Fruit fly (Drosophila melanogaster) whole organism, embryonic: ENCODE results near the gene CG46313.
A peak's percentile ranks its signal among the peaks of the same experiment; 100 is the strongest.

Experiments
- Atf3 ChIP-seq: fragments of 200-800 bp; sonication (Bioruptor generic); optimal IDR thresholded peaks from 3 replicates; lab custom pipeline; 2016; ENCODE audit warnings: missing biosample characterization, missing genetic modification characterization
- Atf6 ChIP-seq: fragments of 200-800 bp; sonication (Bioruptor generic); IDR thresholded peaks from 2 replicates; pipeline ENCODE4 v1.3.6; 2022; ENCODE audit warnings: missing biosample characterization, missing genetic modification characterization
- BEAF-32 ChIP-seq: fragments of 200-800 bp; sonication (Bioruptor generic); optimal IDR thresholded peaks from 3 replicates; lab custom pipeline; 2017; ENCODE audit warnings: missing biosample characterization, missing genetic modification characterization, mild to moderate bottlenecking, moderate library complexity, missing genetic modification reagents
- Bteb2 ChIP-seq: fragments of 200-800 bp; sonication (Bioruptor generic); optimal IDR thresholded peaks from 2 replicates; lab custom pipeline; 2016; ENCODE audit warnings: missing biosample characterization, missing genetic modification characterization
- CG10654 ChIP-seq: fragments of 200-800 bp; sonication (Bioruptor generic); optimal IDR thresholded peaks from 2 replicates; lab custom pipeline; 2016; ENCODE audit warnings: missing biosample characterization, missing genetic modification characterization
- CG10979 ChIP-seq: fragments of 200-800 bp; sonication (Bioruptor generic); optimal IDR thresholded peaks from 2 replicates; lab custom pipeline; 2018; ENCODE audit warnings: missing biosample characterization, mild to moderate bottlenecking, missing genetic modification characterization, moderate library complexity
- CG12155 ChIP-seq: fragments of 200-800 bp; sonication (Bioruptor generic); optimal IDR thresholded peaks from 3 replicates; lab custom pipeline; 2016; ENCODE audit warnings: missing biosample characterization, missing genetic modification characterization
- CG13424 ChIP-seq: fragments of 200-800 bp; sonication (Bioruptor generic); optimal IDR thresholded peaks from 2 replicates; lab custom pipeline; 2019; ENCODE audit warnings: missing biosample characterization, mild to moderate bottlenecking, missing genetic modification characterization, moderate library complexity
- CG14050 ChIP-seq: fragments of 200-800 bp; sonication (Bioruptor generic); IDR thresholded peaks from 3 replicates; pipeline ENCODE4 v1.3.6; 2022; ENCODE audit warnings: missing biosample characterization, missing genetic modification characterization
- CG17829 ChIP-seq: fragments of 200-800 bp; optimal IDR thresholded peaks from 2 replicates; lab custom pipeline; 2019; ENCODE audit warnings: missing biosample characterization, mild to moderate bottlenecking, missing genetic modification characterization, moderate library complexity
- CG1832 ChIP-seq: fragments of 200-800 bp; sonication (Bioruptor generic); optimal IDR thresholded peaks from 2 replicates; lab custom pipeline; 2017; ENCODE audit warnings: missing biosample characterization, mild to moderate bottlenecking, missing genetic modification characterization, inconsistent platforms
- CG18764 ChIP-seq: fragments of 200-800 bp; sonication (Bioruptor generic); optimal IDR thresholded peaks from 3 replicates; lab custom pipeline; 2016; ENCODE audit warnings: missing biosample characterization, missing genetic modification characterization
- CG30431 ChIP-seq: fragments of 200-800 bp; sonication (Bioruptor generic); optimal IDR thresholded peaks from 2 replicates; lab custom pipeline; 2017; ENCODE audit warnings: missing biosample characterization, missing genetic modification characterization
- CG31365 ChIP-seq: fragments of 200-800 bp; sonication (Bioruptor generic); optimal IDR thresholded peaks from 2 replicates; lab custom pipeline; 2018; ENCODE audit warnings: missing biosample characterization, mild to moderate bottlenecking, missing genetic modification characterization
- CG33557 ChIP-seq: fragments of 200-800 bp; sonication (Bioruptor generic); optimal IDR thresholded peaks from 2 replicates; lab custom pipeline; 2019; ENCODE audit warnings: missing biosample characterization, mild to moderate bottlenecking, missing genetic modification characterization, moderate library complexity
- CG4707 ChIP-seq: fragments of 200-800 bp; sonication (Bioruptor generic); optimal IDR thresholded peaks from 2 replicates; lab custom pipeline; 2018; ENCODE audit warnings: missing biosample characterization, mild to moderate bottlenecking, missing genetic modification characterization, moderate library complexity
- CG8359 ChIP-seq: fragments of 200-800 bp; sonication (Bioruptor generic); optimal IDR thresholded peaks from 2 replicates; lab custom pipeline; 2017; ENCODE audit warnings: missing biosample characterization, mild to moderate bottlenecking, missing genetic modification characterization, borderline replicate concordance
- CG8765 ChIP-seq: fragments of 200-800 bp; sonication (Bioruptor generic); IDR thresholded peaks from 2 replicates; pipeline ENCODE4 v1.3.6; 2022; ENCODE audit warnings: missing biosample characterization, missing genetic modification characterization
- CG9932 ChIP-seq: fragments of 200-800 bp; sonication (Bioruptor generic); IDR thresholded peaks from 2 replicates; pipeline ENCODE4 v1.3.6; 2022; ENCODE audit warnings: missing biosample characterization, missing genetic modification characterization
- CrebB ChIP-seq: fragments of 200-800 bp; sonication (Bioruptor generic); optimal IDR thresholded peaks from 3 replicates; lab custom pipeline; 2018; ENCODE audit warnings: missing biosample characterization, mild to moderate bottlenecking, missing genetic modification characterization
- D ChIP-seq, 2 experiments: fragments of 200-800 bp in 1 of 2; fragments of >200 bp in 1 of 2; sonication (Bioruptor generic) in 1 of 2; optimal IDR thresholded peaks; 2 replicates in 1 of 2; 3 replicates in 1 of 2; lab custom pipeline; 2017; ENCODE audit warnings: mild to moderate bottlenecking in 1 of 2, missing biosample characterization in 1 of 2, missing genetic modification characterization in 1 of 2, missing genetic modification reagents in 1 of 2
- Eip74EF ChIP-seq, 2 experiments: fragments of 200-800 bp in 1 of 2; fragments of >200 bp in 1 of 2; sonication (Bioruptor generic) in 1 of 2; optimal IDR thresholded peaks; 2 replicates each; lab custom pipeline; 2017 to 2019; ENCODE audit warnings: missing biosample characterization in 2 of 2, missing genetic modification characterization in 2 of 2, mild to moderate bottlenecking in 1 of 2, moderate library complexity in 1 of 2
- Gsc ChIP-seq: fragments of 200-800 bp; sonication (Bioruptor generic); IDR thresholded peaks from 2 replicates; pipeline ENCODE4 v1.3.6; 2022; ENCODE audit warnings: missing biosample characterization, missing genetic modification characterization
- Lpt ChIP-seq: fragments of >200 bp; optimal IDR thresholded peaks from 2 replicates; lab custom pipeline; 2018; ENCODE audit warnings: missing biosample characterization, missing genetic modification characterization
- MESR4 ChIP-seq: fragments of 200-800 bp; sonication (Bioruptor generic); optimal IDR thresholded peaks from 2 replicates; lab custom pipeline; 2018; ENCODE audit warnings: missing biosample characterization, mild to moderate bottlenecking, missing genetic modification characterization, moderate library complexity
- MTF-1 ChIP-seq: fragments of 200-800 bp; sonication (Bioruptor generic); optimal IDR thresholded peaks from 2 replicates; lab custom pipeline; 2018; ENCODE audit warnings: missing biosample characterization, mild to moderate bottlenecking, missing genetic modification characterization, borderline replicate concordance
- Med ChIP-seq: fragments of 200-800 bp; sonication (Bioruptor generic); peaks from one replicate; lab custom pipeline; 2016; ENCODE audit warnings: missing biosample characterization, missing genetic modification characterization, mild to moderate bottlenecking, inconsistent platforms, moderate library complexity
- Meics ChIP-seq: fragments of 200-800 bp; sonication (Bioruptor generic); optimal IDR thresholded peaks from 2 replicates; lab custom pipeline; 2017; ENCODE audit warnings: missing biosample characterization, mild to moderate bottlenecking, missing genetic modification characterization
- Neu2 ChIP-seq: fragments of 200-800 bp; sonication (Bioruptor generic); optimal IDR thresholded peaks from 3 replicates; lab custom pipeline; 2016; ENCODE audit warnings: missing biosample characterization, missing genetic modification characterization, borderline replicate concordance
- Nf-YA ChIP-seq: fragments of 200-800 bp; sonication (Bioruptor generic); IDR thresholded peaks from 2 replicates; pipeline ENCODE4 v1.3.6; 2022; ENCODE audit warnings: missing biosample characterization, missing genetic modification characterization
- Sry-β ChIP-seq: fragments of 200-800 bp; sonication (Bioruptor generic); optimal IDR thresholded peaks from 2 replicates; lab custom pipeline; 2018; ENCODE audit warnings: missing biosample characterization, mild to moderate bottlenecking, missing genetic modification characterization, moderate library complexity
- Sry-δ ChIP-seq: fragments of 200-800 bp; sonication (Bioruptor generic); optimal IDR thresholded peaks from 2 replicates; lab custom pipeline; 2016; ENCODE audit warnings: missing biosample characterization, missing genetic modification characterization
- Usf ChIP-seq: fragments of 200-800 bp; sonication (Bioruptor generic); optimal IDR thresholded peaks from 2 replicates; lab custom pipeline; 2017; ENCODE audit warnings: missing genotype, missing biosample characterization, missing genetic modification characterization
- ac ChIP-seq: fragments of 200-800 bp; sonication (Bioruptor generic); optimal IDR thresholded peaks from 3 replicates; lab custom pipeline; 2017; ENCODE audit warnings: missing biosample characterization, mild to moderate bottlenecking, missing genetic modification characterization
- al ChIP-seq: fragments of 200-800 bp; sonication (Bioruptor generic); IDR thresholded peaks from 2 replicates; pipeline ENCODE4 v1.3.6; 2022; ENCODE audit warnings: missing biosample characterization, missing genetic modification characterization
- br ChIP-seq: fragments of >200 bp; optimal IDR thresholded peaks from 2 replicates; lab custom pipeline; 2017
- cad ChIP-seq: fragments of >200 bp; optimal IDR thresholded peaks from 2 replicates; lab custom pipeline; 2017; ENCODE audit warnings: missing biosample characterization, missing genetic modification characterization
- cg ChIP-seq: fragments of 200-800 bp; sonication (Bioruptor generic); optimal IDR thresholded peaks from 3 replicates; lab custom pipeline; 2019; ENCODE audit warnings: missing biosample characterization, mild to moderate bottlenecking, missing genetic modification characterization, moderate library complexity
- danr ChIP-seq: fragments of 200-800 bp; sonication (Bioruptor generic); IDR thresholded peaks from 2 replicates; pipeline ENCODE4 v1.3.6; 2022; ENCODE audit warnings: missing biosample characterization, missing genetic modification characterization
- exex ChIP-seq: fragments of 200-800 bp; sonication (Bioruptor generic); optimal IDR thresholded peaks from 4 replicates; lab custom pipeline; 2018; ENCODE audit warnings: missing biosample characterization, mild to moderate bottlenecking, missing genetic modification characterization, moderate library complexity
- fd64A ChIP-seq: fragments of 200-800 bp; sonication (Bioruptor generic); optimal IDR thresholded peaks from 3 replicates; lab custom pipeline; 2018; ENCODE audit warnings: missing biosample characterization, mild to moderate bottlenecking, missing genetic modification characterization
- hth ChIP-seq: fragments of >200 bp; optimal IDR thresholded peaks from 2 replicates; lab custom pipeline; 2017; ENCODE audit warnings: inconsistent platforms
- kah ChIP-seq: fragments of 200-800 bp; sonication (Bioruptor generic); optimal IDR thresholded peaks from 2 replicates; lab custom pipeline; 2018; ENCODE audit warnings: missing biosample characterization, mild to moderate bottlenecking, missing genetic modification characterization
- knrl ChIP-seq: fragments of 200-800 bp; sonication (Bioruptor generic); IDR thresholded peaks from 3 replicates; pipeline ENCODE4 v1.3.6; 2022; ENCODE audit warnings: missing biosample characterization, missing genetic modification characterization; ENCODE audit not compliant: partially characterized antibody
- lbe ChIP-seq: fragments of 200-800 bp; sonication (Bioruptor generic); optimal IDR thresholded peaks from 2 replicates; lab custom pipeline; 2016; ENCODE audit warnings: missing biosample characterization, mild to moderate bottlenecking, missing genetic modification characterization
- nom ChIP-seq: fragments of 200-800 bp; sonication (Bioruptor generic); optimal IDR thresholded peaks from 2 replicates; lab custom pipeline; 2017; ENCODE audit warnings: missing biosample characterization, missing genetic modification characterization, mild to moderate bottlenecking, moderate library complexity, missing genetic modification reagents
- sens-2 ChIP-seq: fragments of 200-800 bp; sonication (Bioruptor generic); IDR thresholded peaks from 2 replicates; pipeline ENCODE4 v1.3.6; 2022; ENCODE audit warnings: missing biosample characterization, missing genetic modification characterization
- sima ChIP-seq: fragments of 200-800 bp; sonication (Bioruptor generic); optimal IDR thresholded peaks from 2 replicates; lab custom pipeline; 2016; ENCODE audit warnings: missing biosample characterization, missing genetic modification characterization
- stwl ChIP-seq: fragments of 200-800 bp; sonication (Bioruptor generic); optimal IDR thresholded peaks from 3 replicates; lab custom pipeline; 2018; ENCODE audit warnings: missing biosample characterization, mild to moderate bottlenecking, missing genetic modification characterization, moderate library complexity
- trh ChIP-seq: fragments of 200-800 bp; sonication (Bioruptor generic); optimal IDR thresholded peaks from 2 replicates; lab custom pipeline; 2016; ENCODE audit warnings: missing biosample characterization, missing genetic modification characterization

CG46313 gene

DNA sequence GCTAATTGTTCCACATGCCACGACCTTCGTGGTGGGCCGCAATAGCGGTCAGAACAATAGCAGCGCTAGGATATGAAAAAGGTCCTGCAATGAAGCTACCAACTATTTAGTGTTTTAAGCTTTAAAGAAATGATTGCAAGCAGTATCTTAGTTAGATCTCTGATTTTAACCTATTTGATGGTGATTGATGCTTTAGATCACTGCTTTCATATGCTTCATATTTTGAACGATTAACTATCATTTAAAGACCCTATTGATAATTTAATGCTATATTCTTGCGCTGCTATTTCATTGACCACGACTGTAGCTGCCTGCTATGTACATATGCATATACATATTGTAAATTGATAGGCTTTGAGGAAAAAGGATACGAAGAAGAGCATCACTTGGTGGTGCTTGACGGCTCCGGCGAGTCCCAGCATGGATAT lies 14.6 kb upstream of the CG46313 start (continued):
- TF ChIP-seq stwl (tag; lab: Kevin White, UChicago) (peak; percentile 32), Atf3 (no peak), CG14050 (GFP tag; lab: Robert Waterston, UW) (no peak; the same call in 2 of the 3 replicates), fd64A (GFP tag; lab: Kevin White, UChicago) (peak; percentile 70), Med (GFP tag; lab: Kevin White, UChicago) (peak; percentile 97), CG30431 (GFP tag; lab: Kevin White, UChicago) (no peak), CG12155 (peak; percentile 15), cad (GFP tag; lab: Kevin White, UChicago) (no peak), Atf6 (GFP tag; lab: Robert Waterston, UW) (peak; percentile 53), exex (tag; lab: Kevin White, UChicago) (peak; percentile 32), Usf (GFP tag; lab: Kevin White, UChicago) (no peak), cg (no peak), Nf-YA (GFP tag; lab: Robert Waterston, UW) (no peak), CG33557 (GFP tag; lab: Kevin White, UChicago) (no peak), lbe (GFP tag; lab: Kevin White, UChicago) (no peak), Sry-δ (GFP tag; lab: Kevin White, UChicago) (peak; percentile 29), Gsc (GFP tag; lab: Robert Waterston, UW) (no peak), CrebB (no peak), danr (GFP tag; lab: Robert Waterston, UW) (peak; percentile 63), al (GFP tag; lab: Robert Waterston, UW) (no peak), CG13424 (tag; lab: Kevin White, UChicago) (peak; percentile 39), CG8359 (GFP tag; lab: Kevin White, UChicago) (no peak), CG18764 (GFP tag; lab: Kevin White, UChicago) (peak; percentile 74), sima (GFP tag; lab: Kevin White, UChicago) (peak; percentile 66), Neu2 (GFP tag; lab: Kevin White, UChicago) (peak; percentile 53), knrl (no peak), nom (GFP tag; lab: Kevin White, UChicago) (peak; percentile 76), trh (GFP tag; lab: Kevin White, UChicago) (no peak), Meics (GFP tag; lab: Kevin White, UChicago) (peak; percentile 31), hth (no peak), br (lab: Kevin White, UChicago) (no peak)

dm6 chr3R:26964452-26965133 lies 13.7 kb upstream of the CG46313 start, which contains the start of gene Tsp97E:
TSS of gene Tsp97E (minus strand) at chr3R:26964817.
- TF ChIP-seq CG10979 (tag; lab: Kevin White, UChicago) (no peak), CG31365 (no peak), MTF-1 (GFP tag; lab: Kevin White, UChicago) (no peak), BEAF-32 (GFP tag; lab: Kevin White, UChicago) (peak; percentile 60), CG8765 (GFP tag; lab: Robert Waterston, UW) (no peak), Lpt (GFP tag; lab: Kevin White, UChicago) (no peak), CG9932 (GFP tag; lab: Robert Waterston, UW) (no peak), Sry-β (GFP tag; lab: Kevin White, UChicago) (no peak), sens-2 (GFP tag; lab: Robert Waterston, UW) (no peak), kah (GFP tag; lab: Kevin White, UChicago) (no peak), MESR4 (GFP tag; lab: Kevin White, UChicago) (peak; percentile 87), CG17829 (no peak), CG4707 (GFP tag; lab: Kevin White, UChicago) (no peak), ac (GFP tag; lab: Kevin White, UChicago) (no peak), CG10654 (no peak), D (optimal IDR thresholded peaks at IDR 0.05; lab: Kevin White, UChicago) (no peak), D (GFP tag; optimal IDR thresholded peaks at IDR 0.05; lab: Kevin White, UChicago) (no peak), Eip74EF (GFP tag; optimal IDR thresholded peaks at IDR 0.05; lab: Kevin White, UChicago) (peak in 1 of 2 experiments; percentile 94), CG1832 (GFP tag; lab: Kevin White, UChicago) (no peak), Bteb2 (GFP tag; lab: Kevin White, UChicago) (no peak)
